Fruit fly (Drosophila melanogaster) ovary, adult (tissue): ENCODE measurements around the gene Prim2.

ENCODE experiments used
- CG17801 ChIP-seq: fragments of 200-800 bp; optimal IDR thresholded peaks from 2 replicates; lab custom pipeline; 2019; ENCODE audit warnings: missing biosample characterization, mild to moderate bottlenecking, missing genetic modification characterization, moderate library complexity; ENCODE audit not compliant: partially characterized antibody

Gene Prim2

DNA sequence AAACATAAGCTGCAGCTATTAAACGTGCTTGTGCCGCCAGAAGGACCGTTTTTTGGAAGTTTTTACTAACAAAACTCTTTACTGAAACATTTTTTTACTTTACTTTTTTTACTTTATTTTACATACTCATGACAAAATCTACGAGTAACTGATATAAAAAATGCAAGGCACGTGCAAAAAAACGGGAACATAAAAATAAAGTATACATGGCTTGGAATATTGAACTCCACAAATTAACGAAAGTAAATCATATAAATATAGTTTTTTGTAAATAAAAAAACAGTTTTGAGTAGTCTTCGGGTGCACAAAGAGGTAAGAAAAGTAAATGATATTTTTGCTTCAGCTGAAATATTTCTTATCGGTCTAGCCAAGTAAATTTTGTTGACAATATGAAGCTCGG lies 40.7 kb downstream of the Prim2 start, which contains the start of gene Spn77Bb:
Gene Spn77Bb (plus strand): TSS at position 301 of the 400 bp plus-strand sequence.
- TF ChIP-seq CG17801, result no peak

DNA sequence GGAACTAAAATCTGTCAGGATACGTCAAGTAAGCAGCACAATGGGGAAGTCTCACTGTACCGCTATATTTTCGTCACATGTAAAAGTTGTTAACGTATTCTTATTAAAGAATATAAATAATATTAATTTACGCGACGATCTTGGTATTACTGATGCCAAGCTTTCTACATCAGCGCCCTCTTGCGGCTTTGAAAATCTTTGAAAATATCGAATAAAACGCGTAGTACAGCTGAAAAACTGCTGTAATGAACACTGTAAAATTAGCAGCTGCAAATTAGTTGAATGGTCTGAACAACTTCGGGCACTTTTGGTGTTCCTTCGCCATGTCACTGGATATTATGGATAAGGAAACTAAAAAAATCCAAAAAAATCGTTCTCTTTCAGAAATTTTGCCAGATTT lies 41.3 kb downstream of the Prim2 start:
- no peak for TF ChIP-seq CG17801

DNA sequence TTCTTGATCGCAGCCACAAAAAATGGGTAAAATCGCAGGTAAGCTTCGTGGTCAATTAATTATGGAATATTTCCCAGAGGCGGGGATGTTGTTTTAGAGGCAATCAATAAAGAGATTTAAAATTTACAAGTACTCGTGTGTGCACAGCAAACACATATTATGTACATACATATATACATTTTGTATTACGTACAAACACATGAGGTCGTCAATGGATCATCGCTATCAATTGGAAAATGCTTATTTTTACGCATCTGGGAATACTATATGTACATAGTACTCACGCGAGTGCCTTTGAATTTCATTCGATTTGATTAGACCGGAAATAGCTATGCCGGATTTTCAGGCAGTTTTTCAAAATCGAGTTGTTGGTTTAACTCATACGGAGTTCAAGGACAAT lies 43.6 kb downstream of the Prim2 start:
- TF ChIP-seq CG17801, result no peak

DNA sequence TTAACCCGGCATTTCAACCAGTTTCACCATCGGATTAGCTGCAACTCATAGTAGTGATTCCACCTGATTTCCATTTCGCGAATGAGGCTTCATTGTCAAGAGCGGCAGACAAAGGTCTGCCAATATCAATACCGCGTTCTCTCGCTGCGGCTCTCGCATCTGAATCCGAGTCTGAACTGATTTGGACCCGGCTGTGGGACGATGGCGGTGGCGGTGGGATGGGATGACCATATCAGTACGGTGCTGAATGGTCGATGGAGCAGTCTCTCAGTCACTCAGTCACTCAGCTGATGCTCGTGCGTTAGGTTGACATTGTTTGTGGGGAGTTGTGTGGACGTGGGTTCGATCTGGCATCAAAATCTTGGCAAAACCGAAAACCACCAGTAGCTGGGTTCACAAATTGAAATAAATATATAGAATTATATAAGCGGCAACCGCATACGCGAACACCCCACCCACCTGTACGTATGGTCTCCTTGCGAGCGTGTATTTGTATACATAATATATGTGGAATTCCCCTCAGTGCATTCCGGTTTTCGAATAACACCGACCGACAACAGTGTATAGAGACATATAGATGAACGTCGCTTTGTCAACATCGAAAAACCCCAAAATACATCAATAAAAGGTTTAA lies 44.3 kb downstream of the Prim2 start, which contains the start of gene Spn77Ba:
Gene Spn77Ba (plus strand): TSS at position 235 of the 634 bp plus-strand sequence.
- TF ChIP-seq CG17801, result no peak

DNA sequence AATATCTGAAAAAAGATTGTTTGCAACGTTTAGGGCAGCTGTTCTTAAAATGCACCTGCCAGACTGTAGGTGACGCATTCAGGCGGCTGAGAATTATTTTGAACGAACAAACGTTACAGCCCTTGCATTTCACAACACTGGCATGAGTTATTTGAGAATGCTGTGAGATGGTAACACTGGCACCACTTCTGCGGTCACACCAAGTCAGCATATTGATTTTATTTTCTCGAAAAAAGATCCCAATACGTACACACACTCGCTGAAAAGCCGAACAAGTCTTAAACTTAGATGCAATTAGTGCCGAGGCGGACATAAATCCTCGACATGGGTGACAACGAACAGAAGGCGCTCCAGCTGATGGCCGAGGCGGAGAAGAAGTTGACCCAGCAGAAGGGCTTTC lies 47.9 kb downstream of the Prim2 start, which contains the start of gene alphaSnap:
Gene alphaSnap (plus strand): TSS at position 164 of the 400 bp plus-strand sequence.
- peak; percentile 63 for TF ChIP-seq CG17801
